Fruit fly (Drosophila melanogaster) whole organism, embryonic: ENCODE results near the gene Fum1.

Experiments
- Ada2b ChIP-seq: fragments of 200-800 bp; sonication (Bioruptor generic); IDR thresholded peaks from 2 replicates; pipeline ENCODE4 v1.3.6; 2022; ENCODE audit warnings: missing biosample characterization, missing genetic modification characterization
- CG11560 ChIP-seq: fragments of 200-800 bp; sonication (Bioruptor generic); IDR thresholded peaks from 3 replicates; pipeline ENCODE4 v1.3.6; 2022; ENCODE audit warnings: missing biosample characterization, missing genetic modification characterization
- CG12219 ChIP-seq: fragments of 200-800 bp; sonication (Bioruptor generic); optimal IDR thresholded peaks from 3 replicates; lab custom pipeline; 2018; ENCODE audit warnings: missing biosample characterization, mild to moderate bottlenecking, missing genetic modification characterization
- CG12744 ChIP-seq: fragments of 200-800 bp; sonication (Bioruptor generic); optimal IDR thresholded peaks from 2 replicates; lab custom pipeline; 2016; ENCODE audit warnings: missing biosample characterization, missing genetic modification characterization
- CG12942 ChIP-seq: fragments of 200-800 bp; sonication (Bioruptor generic); optimal IDR thresholded peaks from 3 replicates; lab custom pipeline; 2016; ENCODE audit warnings: missing biosample characterization, missing genetic modification characterization
- CG13123 ChIP-seq: fragments of 200-800 bp; sonication (Bioruptor generic); optimal IDR thresholded peaks from 2 replicates; lab custom pipeline; 2016; ENCODE audit warnings: missing biosample characterization, missing genetic modification characterization
- CG13624 ChIP-seq: fragments of 200-800 bp; sonication (Bioruptor generic); optimal IDR thresholded peaks from 2 replicates; lab custom pipeline; 2016; ENCODE audit warnings: missing biosample characterization, missing genetic modification characterization
- CG1529 ChIP-seq: fragments of 200-800 bp; sonication (Bioruptor generic); optimal IDR thresholded peaks from 3 replicates; lab custom pipeline; 2018; ENCODE audit warnings: missing biosample characterization, missing genetic modification characterization
- CG16779 ChIP-seq: fragments of 200-800 bp; sonication (Bioruptor generic); IDR thresholded peaks from 2 replicates; pipeline ENCODE4 v1.3.6; 2022; ENCODE audit warnings: missing biosample characterization, missing genetic modification characterization
- CG17186 ChIP-seq: fragments of 200-800 bp; sonication (Bioruptor generic); optimal IDR thresholded peaks from 3 replicates; lab custom pipeline; 2017; ENCODE audit warnings: missing biosample characterization, missing genetic modification reagents, missing genetic modification characterization
- CG17829 ChIP-seq: fragments of 200-800 bp; optimal IDR thresholded peaks from 2 replicates; lab custom pipeline; 2019; ENCODE audit warnings: missing biosample characterization, mild to moderate bottlenecking, missing genetic modification characterization, moderate library complexity
- CG1832 ChIP-seq: fragments of 200-800 bp; sonication (Bioruptor generic); optimal IDR thresholded peaks from 2 replicates; lab custom pipeline; 2017; ENCODE audit warnings: missing biosample characterization, mild to moderate bottlenecking, missing genetic modification characterization, inconsistent platforms
- CG2712 ChIP-seq: fragments of 200-800 bp; optimal IDR thresholded peaks from 3 replicates; lab custom pipeline; 2019; ENCODE audit warnings: missing biosample characterization, mild to moderate bottlenecking, missing genetic modification characterization, moderate library complexity
- CG31388 ChIP-seq: fragments of 200-800 bp; sonication (Bioruptor generic); optimal IDR thresholded peaks from 2 replicates; lab custom pipeline; 2016; ENCODE audit warnings: missing biosample characterization, missing genetic modification characterization
- CG4282 ChIP-seq: fragments of 200-800 bp; sonication (Bioruptor generic); optimal IDR thresholded peaks from 2 replicates; lab custom pipeline; 2016; ENCODE audit warnings: missing biosample characterization, missing genetic modification characterization
- CG4360 ChIP-seq: fragments of 200-800 bp; sonication (Bioruptor generic); IDR thresholded peaks from 2 replicates; pipeline ENCODE4 v1.3.6; 2022; ENCODE audit warnings: missing biosample characterization, missing genetic modification characterization
- CG6765 ChIP-seq: fragments of 200-800 bp; sonication (Bioruptor generic); optimal IDR thresholded peaks from 3 replicates; lab custom pipeline; 2017; ENCODE audit warnings: missing biosample characterization, mild to moderate bottlenecking, missing genetic modification characterization
- CG9817 ChIP-seq: fragments of 200-800 bp; sonication (Bioruptor generic); optimal IDR thresholded peaks from 2 replicates; lab custom pipeline; 2018; ENCODE audit warnings: missing biosample characterization, mild to moderate bottlenecking, missing genetic modification characterization, moderate library complexity
- CTCF ChIP-seq: fragments of 200-800 bp; sonication (Bioruptor generic); optimal IDR thresholded peaks from 2 replicates; lab custom pipeline; 2017; ENCODE audit warnings: missing biosample characterization, mild to moderate bottlenecking, missing genetic modification characterization, moderate library complexity
- Dip3 ChIP-seq: fragments of 200-800 bp; sonication (Bioruptor generic); optimal IDR thresholded peaks from 3 replicates; lab custom pipeline; 2016; ENCODE audit warnings: missing biosample characterization, missing genetic modification characterization
- Dll ChIP-seq: fragments of 200-800 bp; sonication (Bioruptor generic); IDR thresholded peaks from 4 replicates; pipeline ENCODE4 v1.3.6; 2022; ENCODE audit warnings: missing biosample characterization, missing genetic modification characterization; ENCODE audit not compliant: partially characterized antibody
- HHEX ChIP-seq: fragments of 200-800 bp; sonication (Bioruptor generic); optimal IDR thresholded peaks from 3 replicates; lab custom pipeline; 2017; ENCODE audit warnings: missing biosample characterization, mild to moderate bottlenecking, missing genetic modification characterization, missing genetic modification reagents
- Max ChIP-seq: fragments of 200-800 bp; sonication (Bioruptor generic); optimal IDR thresholded peaks from 2 replicates; lab custom pipeline; 2016; ENCODE audit warnings: missing biosample characterization, mild to moderate bottlenecking, missing genetic modification characterization
- Meics ChIP-seq: fragments of 200-800 bp; sonication (Bioruptor generic); optimal IDR thresholded peaks from 2 replicates; lab custom pipeline; 2017; ENCODE audit warnings: missing biosample characterization, mild to moderate bottlenecking, missing genetic modification characterization
- Myb ChIP-seq: fragments of 200-800 bp; sonication (Bioruptor generic); optimal IDR thresholded peaks from 2 replicates; lab custom pipeline; 2016; ENCODE audit warnings: missing biosample characterization, missing genetic modification characterization
- Neu2 ChIP-seq: fragments of 200-800 bp; sonication (Bioruptor generic); optimal IDR thresholded peaks from 3 replicates; lab custom pipeline; 2016; ENCODE audit warnings: missing biosample characterization, missing genetic modification characterization, borderline replicate concordance
- Poxn ChIP-seq: fragments of 200-800 bp; sonication (Bioruptor generic); IDR thresholded peaks from 2 replicates; pipeline ENCODE4 v1.3.6; 2022; ENCODE audit warnings: missing biosample characterization, missing genetic modification characterization
- Sox100B ChIP-seq: fragments of 200-800 bp; sonication (Bioruptor generic); optimal IDR thresholded peaks from 3 replicates; lab custom pipeline; 2018; ENCODE audit warnings: missing biosample characterization, mild to moderate bottlenecking, missing genetic modification characterization
- Tbp ChIP-seq: fragments of >200 bp; optimal IDR thresholded peaks from 2 replicates; lab custom pipeline; 2018; ENCODE audit warnings: missing biosample characterization, missing genetic modification characterization
- Trl ChIP-seq, 3 experiments: fragments of >200 bp in 2 of 3; fragments of 200-800 bp in 1 of 3; sonication (Bioruptor generic) in 1 of 3; optimal IDR thresholded peaks; 2 replicates in 1 of 3; 3 replicates in 2 of 3; lab custom pipeline; 2016 to 2017; ENCODE audit warnings: missing biosample characterization in 1 of 3, missing genetic modification characterization in 1 of 3
- Xrp1 ChIP-seq: fragments of 200-800 bp; sonication (Bioruptor generic); IDR thresholded peaks from 2 replicates; pipeline ENCODE4 v1.3.6; 2022; ENCODE audit warnings: missing biosample characterization, missing genetic modification characterization
- cato ChIP-seq: fragments of 200-800 bp; sonication (Bioruptor generic); optimal IDR thresholded peaks from 2 replicates; lab custom pipeline; 2016; ENCODE audit warnings: missing biosample characterization, missing genetic modification characterization, borderline replicate concordance
- cg ChIP-seq: fragments of 200-800 bp; sonication (Bioruptor generic); optimal IDR thresholded peaks from 3 replicates; lab custom pipeline; 2019; ENCODE audit warnings: missing biosample characterization, mild to moderate bottlenecking, missing genetic modification characterization, moderate library complexity
- crol ChIP-seq: fragments of 200-800 bp; sonication (Bioruptor generic); IDR thresholded peaks from 2 replicates; pipeline ENCODE4 v1.3.6; 2022; ENCODE audit warnings: missing biosample characterization, missing genetic modification characterization
- dimm ChIP-seq: fragments of 200-800 bp; sonication (Bioruptor generic); IDR thresholded peaks from 2 replicates; pipeline ENCODE4 v1.3.6; 2022; ENCODE audit warnings: missing biosample characterization, missing genetic modification characterization
- eve ChIP-seq, 2 experiments: fragments of >200 bp; optimal IDR thresholded peaks; 2 replicates each; lab custom pipeline; 2017; ENCODE audit warnings: missing biosample characterization in 2 of 2, missing genetic modification characterization in 2 of 2
- fd102C ChIP-seq: fragments of 200-800 bp; sonication (Bioruptor generic); optimal IDR thresholded peaks from 2 replicates; lab custom pipeline; 2018; ENCODE audit warnings: missing biosample characterization, mild to moderate bottlenecking, missing genetic modification characterization, moderate library complexity
- gcm ChIP-seq: fragments of 200-800 bp; sonication (Bioruptor generic); optimal IDR thresholded peaks from 2 replicates; lab custom pipeline; 2019; ENCODE audit warnings: missing biosample characterization, mild to moderate bottlenecking, missing genetic modification characterization, moderate library complexity
- gro ChIP-seq: fragments of 200-800 bp; sonication (Bioruptor generic); optimal IDR thresholded peaks from 2 replicates; lab custom pipeline; 2016; ENCODE audit warnings: missing biosample characterization, missing genetic modification characterization
- ham ChIP-seq: fragments of 200-800 bp; sonication (Bioruptor generic); IDR thresholded peaks from 2 replicates; pipeline ENCODE4 v1.3.6; 2022; ENCODE audit warnings: missing biosample characterization, missing genetic modification characterization
- hkb ChIP-seq, 2 experiments: fragments of 200-800 bp in 1 of 2; fragments of >200 bp in 1 of 2; sonication (Bioruptor generic) in 1 of 2; IDR thresholded peaks in 1 of 2; optimal IDR thresholded peaks in 1 of 2; 2 replicates each; pipeline versions ENCODE4 v1.3.6 to Lab custom; 2017 to 2022; ENCODE audit warnings: missing biosample characterization in 1 of 2, missing genetic modification characterization in 1 of 2
- inv ChIP-seq: fragments of 200-800 bp; sonication (Bioruptor generic); IDR thresholded peaks from 2 replicates; pipeline ENCODE4 v1.3.6; 2022; ENCODE audit warnings: missing biosample characterization, missing genetic modification characterization; ENCODE audit not compliant: partially characterized antibody
- mam ChIP-seq: fragments of 200-800 bp; sonication (Bioruptor generic); optimal IDR thresholded peaks from 3 replicates; lab custom pipeline; 2016; ENCODE audit warnings: missing biosample characterization, missing genetic modification characterization
- peb ChIP-seq: fragments of 200-800 bp; sonication (Bioruptor generic); IDR thresholded peaks from 2 replicates; pipeline ENCODE4 v1.3.6; 2022; ENCODE audit warnings: missing biosample characterization, missing genetic modification characterization
- pho ChIP-seq: fragments of 200-800 bp; sonication (Bioruptor generic); optimal IDR thresholded peaks from 2 replicates; lab custom pipeline; 2016; ENCODE audit warnings: missing biosample characterization, missing genetic modification characterization
- ro ChIP-seq: fragments of 200-800 bp; sonication (Bioruptor generic); IDR thresholded peaks from 2 replicates; pipeline ENCODE4 v1.3.6; 2022; ENCODE audit warnings: missing biosample characterization, missing genetic modification characterization
- so ChIP-seq: fragments of 200-800 bp; sonication (Bioruptor generic); IDR thresholded peaks from 3 replicates; pipeline ENCODE4 v1.3.6; 2022; ENCODE audit warnings: missing biosample characterization, missing genetic modification characterization
- tll ChIP-seq, 2 experiments: fragments of 200-800 bp in 1 of 2; fragments of >200 bp in 1 of 2; sonication (Bioruptor generic) in 1 of 2; optimal IDR thresholded peaks; 2 replicates each; lab custom pipeline; 2017 to 2019; ENCODE audit warnings: missing biosample characterization in 2 of 2, missing genetic modification characterization in 2 of 2, mild to moderate bottlenecking in 1 of 2, moderate library complexity in 1 of 2
- tx ChIP-seq: fragments of 200-800 bp; sonication (Bioruptor generic); optimal IDR thresholded peaks from 2 replicates; lab custom pipeline; 2016; ENCODE audit warnings: missing biosample characterization, missing genetic modification characterization
- unpg ChIP-seq: fragments of 200-800 bp; sonication (Bioruptor generic); optimal IDR thresholded peaks from 3 replicates; lab custom pipeline; 2018; ENCODE audit warnings: missing biosample characterization, mild to moderate bottlenecking, missing genetic modification characterization, moderate library complexity
- usp ChIP-seq: fragments of >200 bp; optimal IDR thresholded peaks from 2 replicates; lab custom pipeline; 2017; ENCODE audit warnings: missing biosample characterization, missing genetic modification characterization

Fum1 gene

dm6 chrX:6642593-6643257 is 35.5 kb upstream of the Fum1 start (continued):
- TF ChIP-seq Trl (optimal IDR thresholded peaks at IDR 0.05; lab: Kevin White, UChicago) = no peak
- TF ChIP-seq Trl (GFP tag; optimal IDR thresholded peaks at IDR 0.05; lab: Kevin White, UChicago) = no peak
- TF ChIP-seq fd102C = no peak
- no peak for TF ChIP-seq Myb (GFP tag; lab: Kevin White, UChicago)
- TF ChIP-seq eve (GFP tag; optimal IDR thresholded peaks at IDR 0.05; lab: Kevin White, UChicago) = no peak
- no peak for TF ChIP-seq CG1529 (GFP tag; lab: Kevin White, UChicago)
- no peak for TF ChIP-seq Poxn
- TF ChIP-seq so (GFP tag; lab: Robert Waterston, UW) = no peak
- no peak; the same call in 1 of the 2 replicates for TF ChIP-seq peb (GFP tag; lab: Robert Waterston, UW)
- TF ChIP-seq mam (GFP tag; lab: Kevin White, UChicago) = no peak
- no peak for TF ChIP-seq tll (GFP tag; optimal IDR thresholded peaks at IDR 0.05; lab: Kevin White, UChicago)
- TF ChIP-seq CG2712 (tag; lab: Kevin White, UChicago) = peak; percentile 61
- peak; percentile 68 for TF ChIP-seq Xrp1 (GFP tag; lab: Robert Waterston, UW)
- TF ChIP-seq CTCF = no peak
- TF ChIP-seq crol (GFP tag; lab: Robert Waterston, UW) = 0 out of 2 replicates have a peak, but pooled peaks have one; percentile 20
- TF ChIP-seq Neu2 = no peak
- TF ChIP-seq tx = no peak
- no peak for TF ChIP-seq CG31388 (GFP tag; lab: Kevin White, UChicago)
- TF ChIP-seq CG16779 (GFP tag; lab: Robert Waterston, UW) = no peak
- no peak for TF ChIP-seq Meics
- peak; percentile 66 for TF ChIP-seq CG1832 (GFP tag; lab: Kevin White, UChicago)
- TF ChIP-seq CG12744 (GFP tag; lab: Kevin White, UChicago) = no peak
- TF ChIP-seq ham (GFP tag; lab: Robert Waterston, UW) = no peak
- TF ChIP-seq hkb (optimal IDR thresholded peaks at IDR 0.05; lab: Kevin White, UChicago) = no peak
- TF ChIP-seq hkb (GFP tag; IDR thresholded peaks at IDR 0.05; lab: Robert Waterston, UW) = peak; percentile 61; the same call in 1 of the 2 replicates
- TF ChIP-seq Dip3 (GFP tag; lab: Kevin White, UChicago) = no peak
- TF ChIP-seq CG4360 (GFP tag; lab: Robert Waterston, UW) = no peak
- no peak for TF ChIP-seq CG4282 (GFP tag; lab: Kevin White, UChicago)
- no peak for TF ChIP-seq HHEX (GFP tag; lab: Kevin White, UChicago)
- no peak for TF ChIP-seq Ada2b (GFP tag; lab: Robert Waterston, UW)
- no peak for TF ChIP-seq CG9817 (tag; lab: Kevin White, UChicago)
- peak; percentile 44 for TF ChIP-seq CG17829 (tag; lab: Kevin White, UChicago)
- no peak for TF ChIP-seq Max (GFP tag; lab: Kevin White, UChicago)
- no peak for TF ChIP-seq Tbp (GFP tag; lab: Kevin White, UChicago)
- TF ChIP-seq cato = no peak
- no peak for TF ChIP-seq CG11560 (tag; lab: Robert Waterston, UW)
- TF ChIP-seq unpg (GFP tag; lab: Kevin White, UChicago) = peak; percentile 53
- no peak for TF ChIP-seq CG6765
- no peak for TF ChIP-seq gro (GFP tag; lab: Kevin White, UChicago)
- TF ChIP-seq pho (GFP tag; lab: Kevin White, UChicago) = no peak
- TF ChIP-seq Dll (GFP tag; lab: Robert Waterston, UW) = no peak
- no peak for TF ChIP-seq usp (GFP tag; lab: Kevin White, UChicago)
- no peak for TF ChIP-seq CG13624 (GFP tag; lab: Kevin White, UChicago)
- TF ChIP-seq cg = no peak
- peak; percentile 20 for TF ChIP-seq Sox100B (GFP tag; lab: Kevin White, UChicago)
- no peak for TF ChIP-seq CG17186 (GFP tag; lab: Kevin White, UChicago)
- TF ChIP-seq ro (GFP tag; lab: Robert Waterston, UW) = no peak
- no peak for TF ChIP-seq CG13123 (GFP tag; lab: Kevin White, UChicago)
- no peak for TF ChIP-seq CG12942 (GFP tag; lab: Kevin White, UChicago)
- no peak for TF ChIP-seq inv (GFP tag; lab: Robert Waterston, UW)
- TF ChIP-seq CG12219 (GFP tag; lab: Kevin White, UChicago) = no peak
- TF ChIP-seq gcm (GFP tag; lab: Kevin White, UChicago) = no peak
- TF ChIP-seq dimm = no peak
